Fruit fly (Drosophila melanogaster) S2 (cell line): ENCODE data around the gene CG8064.

Experiments used
- CG8478 ChIP-seq: fragments of >200 bp; optimal IDR thresholded peaks from 2 replicates; lab custom pipeline; 2018
- CTCF ChIP-seq, 2 experiments: fragments of >200 bp; optimal IDR thresholded peaks; 2 replicates each; lab custom pipeline; 2018

DNA sequence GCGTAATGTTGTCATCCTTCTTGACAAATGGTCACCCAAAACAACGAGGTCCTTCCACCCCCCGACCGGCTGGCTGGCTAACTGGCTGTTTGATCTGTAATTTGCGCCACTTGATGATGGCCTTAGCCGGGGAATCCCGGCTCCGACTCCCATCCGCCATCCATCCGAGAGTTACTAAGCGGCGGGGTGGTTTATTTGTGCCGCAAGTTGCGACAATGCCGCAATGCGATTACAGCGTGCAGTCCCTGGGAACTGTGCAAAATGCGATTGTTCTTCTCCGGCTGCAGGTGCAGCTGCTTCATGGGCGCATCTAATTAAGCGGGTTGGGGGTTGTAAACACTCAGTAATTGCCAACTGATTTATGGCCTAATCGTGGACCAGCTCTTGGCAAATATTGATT is 23.4 kb upstream of the CG8064 start:
- TF ChIP-seq CTCF (optimal IDR thresholded peaks at IDR 0.05; lab: Kevin White, UChicago) (no peak), CG8478 (lab: Kevin White, UChicago) (no peak)
